Worm (Caenorhabditis elegans): Measurements from ENCODE around the gene Y39A1A.3.

DNA sequence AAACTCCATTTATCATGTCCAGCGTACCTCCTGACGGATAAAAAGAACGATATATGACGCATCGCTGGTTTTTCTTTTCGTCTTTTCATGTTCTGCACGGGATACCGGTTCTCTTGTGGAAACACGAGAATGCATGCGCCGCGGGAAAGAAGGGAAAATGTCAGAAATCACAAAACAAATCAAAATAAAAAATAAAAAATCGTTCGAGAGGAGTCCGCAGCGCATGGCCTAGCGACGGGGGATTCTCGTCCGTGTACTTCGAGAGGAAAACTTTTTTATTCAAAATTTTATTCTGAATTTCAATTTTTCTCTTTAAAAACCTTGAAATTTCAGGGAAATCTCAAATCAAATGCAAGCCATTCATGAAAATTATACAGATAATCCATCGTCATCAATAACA, 24.9 kb upstream of the Y39A1A.3 start, which contains the start of the genes lron-10 and hpr-9:
- TF ChIP-seq med-1 (GFP tag; optimal IDR thresholded peaks at IDR 0.05; ENCODE audit: insufficient read depth) (no peak), ztf-29 (GFP tag; IDR thresholded peaks at IDR 0.05) (no peak), T22C8.4 (GFP tag; IDR thresholded peaks at IDR 0.05) (no peak), flt-1 (GFP tag; IDR thresholded peaks at IDR 0.05) (peak; percentile 48; the same call in 1 of the 2 replicates), tab-1 (GFP tag; IDR thresholded peaks at IDR 0.05) (no peak), ref-1 (GFP tag; conservative IDR thresholded peaks at IDR 0.05) (no peak)
